Worm (Caenorhabditis elegans): ENCODE data around the gene T23B5.4.
A peak's percentile ranks its signal among the peaks of the same experiment; 100 is the strongest.

T23B5.4 gene

DNA sequence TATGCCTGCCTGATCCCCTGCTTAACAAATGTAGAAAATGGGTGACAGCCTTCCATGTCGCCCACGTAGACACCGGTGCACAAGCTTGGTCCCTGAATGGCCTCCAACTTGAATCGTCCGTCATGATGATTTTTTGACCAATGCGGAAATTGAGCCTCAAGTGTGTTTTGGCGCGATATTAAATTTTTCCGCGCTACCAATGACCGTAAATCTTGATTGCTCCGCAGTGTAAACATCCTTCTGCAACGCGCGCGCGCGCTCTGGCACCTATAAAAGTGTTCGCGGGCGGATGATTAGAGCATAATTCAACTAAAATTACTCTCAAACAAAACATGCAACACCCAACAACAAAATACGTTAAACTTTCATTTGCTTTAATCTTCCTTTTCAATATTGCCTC is 44.9 kb downstream of the T23B5.4 start, which contains the start of gene idpp-7:
idpp-7 (plus strand) TSS at position 301 of the 400 bp plus-strand sequence.
- TF ChIP-seq efl-1 (optimal IDR thresholded peaks at IDR 0.05) (no peak), efl-1 (GFP tag; optimal IDR thresholded peaks at IDR 0.05 in 1 of 2) (peak in 1 of 2 experiments; percentile 7), aly-2 (tag; optimal IDR thresholded peaks at IDR 0.05) (no peak), nhr-85 (tag) (peak; percentile 41)

DNA sequence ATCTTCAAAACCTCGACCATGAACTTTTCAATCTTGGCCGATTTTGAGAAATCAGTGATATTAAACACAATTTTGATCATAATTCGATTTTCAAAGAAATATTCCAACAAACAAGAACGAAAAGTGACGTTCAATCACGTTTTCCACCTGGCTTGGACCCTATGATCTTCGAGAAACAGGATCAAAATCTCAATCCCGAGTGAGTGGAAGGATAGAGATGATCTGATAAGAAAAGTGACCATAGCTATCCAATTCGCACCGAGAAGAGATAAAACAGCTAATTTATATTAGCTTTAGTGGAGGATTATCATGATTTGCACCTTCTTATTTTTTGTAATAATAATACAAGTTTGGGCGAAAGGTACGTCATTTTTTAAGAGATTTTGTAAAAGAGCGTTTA is 46.3 kb downstream of the T23B5.4 start, which contains the start of gene T23F6.2:
T23F6.2 (plus strand) TSS at position 251 of the 400 bp plus-strand sequence.
- TF ChIP-seq blmp-1 (tag; optimal IDR thresholded peaks at IDR 0.05) (peak; percentile 68), dsc-1 (tag; optimal IDR thresholded peaks at IDR 0.05) (peak; percentile 15), ceh-88 (GFP tag; IDR thresholded peaks at IDR 0.05) (no peak), efl-1 (optimal IDR thresholded peaks at IDR 0.05) (no peak), efl-1 (GFP tag; optimal IDR thresholded peaks at IDR 0.05 in 1 of 2) (no peak), egl-27 (tag; optimal IDR thresholded peaks at IDR 0.05) (no peak), mab-9 (GFP tag; IDR thresholded peaks at IDR 0.05) (no peak), nhr-84 (tag; optimal IDR thresholded peaks at IDR 0.05) (no peak), ama-1 (optimal IDR thresholded peaks at IDR 0.05) (no peak), nhr-11 (tag; optimal IDR thresholded peaks at IDR 0.05) (no peak), isw-1 (GFP tag; IDR thresholded peaks at IDR 0.05) (no peak)

DNA sequence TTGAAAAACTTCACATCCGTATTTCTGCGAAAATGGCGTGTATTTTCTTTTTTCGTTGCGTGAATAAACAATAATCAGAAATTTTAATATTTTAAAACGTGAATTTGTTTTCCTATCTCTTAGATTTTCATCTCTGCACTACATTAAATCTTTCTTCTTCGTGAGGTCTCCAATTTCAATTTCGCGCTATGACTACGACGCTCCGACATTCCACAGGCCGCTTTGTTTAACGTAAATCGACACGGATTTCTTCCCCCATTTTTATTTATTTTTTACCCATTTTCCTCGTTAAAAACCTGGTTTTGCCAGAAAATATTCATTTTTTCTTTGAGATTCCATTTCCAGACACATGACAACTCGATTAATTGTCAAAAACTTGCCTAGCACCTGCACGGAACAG is 49.8 kb downstream of the T23B5.4 start, which contains the start of the genes T23F6.3 and rbd-1:
T23F6.3 (minus strand) TSS at position 120 of the 400 bp plus-strand sequence.
rbd-1 (plus strand) TSS at position 346 of the 400 bp plus-strand sequence.
- TF ChIP-seq elt-2 (tag; optimal IDR thresholded peaks at IDR 0.05) (peak; percentile 74), ceh-90 (tag; optimal IDR thresholded peaks at IDR 0.05) (peak; percentile 65), nhr-19 (GFP tag; conservative IDR thresholded peaks at IDR 0.05) (peak; percentile 93), tlp-1 (tag; optimal IDR thresholded peaks at IDR 0.05) (no peak), blmp-1 (tag; optimal IDR thresholded peaks at IDR 0.05) (peak; percentile 86), nhr-47 (tag; optimal IDR thresholded peaks at IDR 0.05) (peak; percentile 96), unc-86 (tag; optimal IDR thresholded peaks at IDR 0.05) (peak; percentile 89), aha-1 (tag; optimal IDR thresholded peaks at IDR 0.05) (peak; percentile 15), fkh-4 (tag; optimal IDR thresholded peaks at IDR 0.05; ENCODE audit: borderline replicate concordance) (peak; percentile 81), unc-130 (tag; optimal IDR thresholded peaks at IDR 0.05) (peak; percentile 95), jun-1 (tag; optimal IDR thresholded peaks at IDR 0.05) (peak; percentile 76), nhr-71 (tag; optimal IDR thresholded peaks at IDR 0.05) (peak; percentile 96), mef-2 (tag; optimal IDR thresholded peaks at IDR 0.05) (peak; percentile 44), pqm-1 (tag; optimal IDR thresholded peaks at IDR 0.05) (no peak), C16A3.4 (tag; optimal IDR thresholded peaks at IDR 0.05) (peak; percentile 93), nhr-77 (tag; optimal IDR thresholded peaks at IDR 0.05) (peak; percentile 82), efl-1 (optimal IDR thresholded peaks at IDR 0.05) (peak; percentile 100), efl-1 (GFP tag; optimal IDR thresholded peaks at IDR 0.05 in 1 of 2) (peak; percentile 100), mab-9 (GFP tag; IDR thresholded peaks at IDR 0.05) (peak; percentile 72), pax-3 (tag; optimal IDR thresholded peaks at IDR 0.05) (peak; percentile 86), isw-1 (GFP tag; IDR thresholded peaks at IDR 0.05) (peak; percentile 87), unc-30 (tag; optimal IDR thresholded peaks at IDR 0.05) (peak; percentile 44), lin-39 (tag; optimal IDR thresholded peaks at IDR 0.05) (peak; percentile 79), skn-1 (tag; optimal IDR thresholded peaks at IDR 0.05) (peak; percentile 69), swsn-7 (tag; optimal IDR thresholded peaks at IDR 0.05) (peak; percentile 92), Y116A8C.19 (tag; optimal IDR thresholded peaks at IDR 0.05; ENCODE audit: borderline replicate concordance) (no peak), lin-13 (GFP tag; optimal IDR thresholded peaks at IDR 0.05) (peak; percentile 82), nhr-237 (tag; optimal IDR thresholded peaks at IDR 0.05) (peak; percentile 87), vab-15 (tag; optimal IDR thresholded peaks at IDR 0.05) (peak; percentile 66), xbp-1 (tag; optimal IDR thresholded peaks at IDR 0.05) (peak; percentile 89), mdl-1 (tag; optimal IDR thresholded peaks at IDR 0.05) (peak in 1 of 2 experiments; percentile 79), egl-27 (tag; optimal IDR thresholded peaks at IDR 0.05) (peak in 1 of 2 experiments; percentile 47), ztf-4 (tag; optimal IDR thresholded peaks at IDR 0.05) (peak; percentile 75), hpl-2 (GFP tag; optimal IDR thresholded peaks at IDR 0.05) (peak; percentile 84), ets-5 (GFP tag; IDR thresholded peaks at IDR 0.05) (no peak), zag-1 (tag; optimal IDR thresholded peaks at IDR 0.05) (peak; percentile 50), snpc-4 (tag; optimal IDR thresholded peaks at IDR 0.05) (peak; percentile 68), sup-37 (GFP tag; optimal IDR thresholded peaks at IDR 0.05) (peak; percentile 13), grh-1 (GFP tag; IDR thresholded peaks at IDR 0.05) (peak; percentile 76), hlh-17 (GFP tag; optimal IDR thresholded peaks at IDR 0.05; ENCODE audit: borderline replicate concordance) (no peak), F16B12.6 (tag; optimal IDR thresholded peaks at IDR 0.05) (peak; percentile 63), ceh-82 (tag; optimal IDR thresholded peaks at IDR 0.05) (peak; percentile 93 to 96 (median 94)), irx-1 (tag; optimal IDR thresholded peaks at IDR 0.05) (peak; percentile 84)

Data from whole organism, L1 larva.